Fruit fly (Drosophila melanogaster): ENCODE results near the gene Hsp26.

Hsp26 gene

dm6 chr3L:9425838-9426237, 48.6 kb upstream of the Hsp26 start (continued):
- TF ChIP-seq CG12236 (GFP tag; optimal IDR thresholded peaks at IDR 0.05) (no peak), CG34376 (GFP tag; optimal IDR thresholded peaks at IDR 0.05) (no peak), eyg (GFP tag; optimal IDR thresholded peaks at IDR 0.05) (no peak), CG11085 (GFP tag; IDR thresholded peaks at IDR 0.05) (no peak), Xbp1 (GFP tag; optimal IDR thresholded peaks at IDR 0.05) (no peak), CG31224 (GFP tag; IDR thresholded peaks at IDR 0.05) (no peak), CG3065 (GFP tag; optimal IDR thresholded peaks at IDR 0.05) (no peak), lilli (GFP tag; optimal IDR thresholded peaks at IDR 0.05) (no peak), Atf-2 (GFP tag; optimal IDR thresholded peaks at IDR 0.05) (no peak), Max (GFP tag; optimal IDR thresholded peaks at IDR 0.05) (no peak), CG11504 (tag; optimal IDR thresholded peaks at IDR 0.05) (peak; percentile 48), fru (optimal IDR thresholded peaks at IDR 0.05) (no peak), CG7987 (GFP tag; optimal IDR thresholded peaks at IDR 0.05) (no peak), unpg (GFP tag; optimal IDR thresholded peaks at IDR 0.05) (peak; percentile 18), al (GFP tag; IDR thresholded peaks at IDR 0.05) (no peak), rib (GFP tag; IDR thresholded peaks at IDR 0.05) (no peak), CG12299 (tag; optimal IDR thresholded peaks at IDR 0.05) (no peak), CG1832 (GFP tag; optimal IDR thresholded peaks at IDR 0.05) (no peak), Sox102F (GFP tag; optimal IDR thresholded peaks at IDR 0.05) (peak; percentile 32), gce (GFP tag; IDR thresholded peaks at IDR 0.05) (no peak), CG11560 (tag; IDR thresholded peaks at IDR 0.05) (no peak), chif (GFP tag; optimal IDR thresholded peaks at IDR 0.05) (no peak), dan (GFP tag; IDR thresholded peaks at IDR 0.05) (no peak), pfk (GFP tag; optimal IDR thresholded peaks at IDR 0.05) (no peak), unc-4 (GFP tag; IDR thresholded peaks at IDR 0.05; ENCODE audit: partially characterized antibody) (no peak), CG8765 (GFP tag; IDR thresholded peaks at IDR 0.05) (no peak), Lim3 (GFP tag; IDR thresholded peaks at IDR 0.05) (no peak), pzg (GFP tag; optimal IDR thresholded peaks at IDR 0.05) (no peak), Gsc (GFP tag; IDR thresholded peaks at IDR 0.05) (no peak), Dbx (GFP tag; IDR thresholded peaks at IDR 0.05) (no peak), Oaz (GFP tag; IDR thresholded peaks at IDR 0.05) (no peak), CG12104 (GFP tag; optimal IDR thresholded peaks at IDR 0.05) (no peak), Nf-YC (tag; optimal IDR thresholded peaks at IDR 0.05) (no peak), CG10654 (GFP tag; optimal IDR thresholded peaks at IDR 0.05) (no peak), vvl (GFP tag; IDR thresholded peaks at IDR 0.05) (peak; percentile 76), Dref (GFP tag; IDR thresholded peaks at IDR 0.05) (no peak), tgo (GFP tag; IDR thresholded peaks at IDR 0.05) (no peak), CG4617 (GFP tag; optimal IDR thresholded peaks at IDR 0.05; ENCODE audit: borderline replicate concordance) (no peak), CG5245 (GFP tag; optimal IDR thresholded peaks at IDR 0.05) (no peak), sqz (GFP tag; optimal IDR thresholded peaks at IDR 0.05) (no peak), CG13123 (GFP tag; optimal IDR thresholded peaks at IDR 0.05) (no peak), Rfx (GFP tag; IDR thresholded peaks at IDR 0.05) (no peak; the same call in 1 of the 2 replicates), Side (GFP tag; optimal IDR thresholded peaks at IDR 0.05) (no peak), CG6254 (GFP tag; optimal IDR thresholded peaks at IDR 0.05) (no peak), ken (GFP tag; IDR thresholded peaks at IDR 0.05) (0 out of 3 replicates have a peak, but pooled peaks have one; percentile 17), z (GFP tag; IDR thresholded peaks at IDR 0.05) (no peak), toy (GFP tag; IDR thresholded peaks at IDR 0.05) (no peak), Sox100B (GFP tag; optimal IDR thresholded peaks at IDR 0.05) (peak; percentile 42), Chrac-16 (GFP tag; optimal IDR thresholded peaks at IDR 0.05) (no peak), cas (GFP tag; IDR thresholded peaks at IDR 0.05) (no peak), Nf-YB (GFP tag; optimal IDR thresholded peaks at IDR 0.05) (no peak), CG8944 (GFP tag; optimal IDR thresholded peaks at IDR 0.05) (no peak), oc (tag; optimal IDR thresholded peaks at IDR 0.05) (no peak)
